Worm (Caenorhabditis elegans) whole organism, L3 larva: ENCODE data around the gene srh-201.

Source experiments
- elt-2 ChIP-seq: sonication (generic microtip); optimal IDR thresholded peaks from 2 replicates; lab custom pipeline; 2016; ENCODE audit warnings: missing genetic modification reagents, mild to moderate bottlenecking, missing genetic modification characterization, missing compliant biosample characterization
- fos-1 ChIP-seq: fragments of 150-350 bp; optimal IDR thresholded peaks from 2 replicates; lab custom pipeline; 2014; ENCODE audit warnings: missing biosample characterization, missing genetic modification characterization
- mdl-1 ChIP-seq: fragments of 150-350 bp; optimal IDR thresholded peaks from 2 replicates; lab custom pipeline; 2014; ENCODE audit warnings: missing biosample characterization, missing genetic modification characterization
- nhr-12 ChIP-seq: fragments of 150-350 bp; optimal IDR thresholded peaks from 2 replicates; lab custom pipeline; 2014; ENCODE audit warnings: missing biosample characterization, missing genetic modification characterization
- nhr-28 ChIP-seq: fragments of 150-350 bp; optimal IDR thresholded peaks from 2 replicates; lab custom pipeline; 2014; ENCODE audit warnings: missing biosample characterization, missing genetic modification characterization
- pha-4 ChIP-seq: fragments of 150-350 bp; optimal IDR thresholded peaks from 2 replicates; lab custom pipeline; 2014; ENCODE audit warnings: missing biosample characterization, missing genetic modification reagents, missing genetic modification characterization
- sea-2 ChIP-seq: fragments of 150-350 bp; sonication (generic microtip); optimal IDR thresholded peaks from 4 replicates; lab custom pipeline; 2014; ENCODE audit warnings: missing biosample characterization, missing genetic modification reagents, missing genetic modification characterization
- unc-62 ChIP-seq: fragments of 150-350 bp; sonication (generic microtip); optimal IDR thresholded peaks from 4 replicates; lab custom pipeline; 2014; ENCODE audit warnings: missing biosample characterization, missing genetic modification reagents, missing genetic modification characterization

- TF ChIP-seq pha-4 (tag; lab: Kevin White, UChicago) (no peak), sea-2 (GFP tag; lab: Kevin White, UChicago) (no peak), unc-62 (GFP tag; lab: Kevin White, UChicago) (no peak), fos-1 (no peak), nhr-28 (tag; lab: Kevin White, UChicago) (no peak), mdl-1 (tag; lab: Kevin White, UChicago) (no peak), nhr-12 (tag; lab: Kevin White, UChicago) (no peak), elt-2 (tag; lab: Kevin White, UChicago) (no peak)
These were observed 2.8 kb upstream of the srh-201 start, which contains the start of gene oac-40 for ce11 chrV:9016479-9016878.
